Fruit fly (Drosophila melanogaster) whole organism, embryonic: Measurements from ENCODE around the gene Sec20.

Source experiments
- Awh ChIP-seq: fragments of 200-800 bp; sonication (Bioruptor generic); IDR thresholded peaks from 2 replicates; pipeline ENCODE4, ENCODE4 v1.3.6; 2022; ENCODE audit warnings: missing biosample characterization, missing genetic modification characterization
- CG10147 ChIP-seq: fragments of 200-800 bp; sonication (Bioruptor generic); optimal IDR thresholded peaks from 2 replicates; lab custom pipeline; 2019; ENCODE audit warnings: missing biosample characterization, mild to moderate bottlenecking, missing genetic modification characterization, moderate library complexity
- CG1024 ChIP-seq: fragments of 200-800 bp; sonication (Bioruptor generic); IDR thresholded peaks from 2 replicates; pipeline ENCODE4 v1.3.6; 2022; ENCODE audit warnings: missing biosample characterization, missing genetic modification characterization
- CG11723 ChIP-seq: fragments of 200-800 bp; sonication (Bioruptor generic); optimal IDR thresholded peaks from 2 replicates; lab custom pipeline; 2017; ENCODE audit warnings: missing biosample characterization, mild to moderate bottlenecking, missing genetic modification characterization
- CG12236 ChIP-seq: fragments of 200-800 bp; sonication (Bioruptor generic); optimal IDR thresholded peaks from 2 replicates; lab custom pipeline; 2016; ENCODE audit warnings: missing biosample characterization, missing genetic modification characterization
- CG12769 ChIP-seq: fragments of 200-800 bp; sonication (Bioruptor generic); optimal IDR thresholded peaks from 2 replicates; lab custom pipeline; 2019; ENCODE audit warnings: missing biosample characterization, mild to moderate bottlenecking, missing genetic modification characterization, moderate library complexity
- CG13775 ChIP-seq: fragments of 200-800 bp; sonication (Bioruptor generic); optimal IDR thresholded peaks from 3 replicates; lab custom pipeline; 2017; ENCODE audit warnings: missing biosample characterization, mild to moderate bottlenecking, missing genetic modification characterization
- CG14014 ChIP-seq: fragments of 200-800 bp; sonication (Bioruptor generic); IDR thresholded peaks from 2 replicates; pipeline ENCODE4 v1.3.6; 2022; ENCODE audit warnings: missing biosample characterization, missing genetic modification characterization
- CG1647 ChIP-seq: fragments of 200-800 bp; sonication (Bioruptor generic); optimal IDR thresholded peaks from 3 replicates; lab custom pipeline; 2016; ENCODE audit warnings: missing biosample characterization, missing genetic modification characterization
- CG18764 ChIP-seq: fragments of 200-800 bp; sonication (Bioruptor generic); optimal IDR thresholded peaks from 3 replicates; lab custom pipeline; 2016; ENCODE audit warnings: missing biosample characterization, missing genetic modification characterization
- CG2202 ChIP-seq: fragments of 200-800 bp; sonication (Bioruptor generic); optimal IDR thresholded peaks from 2 replicates; lab custom pipeline; 2018; ENCODE audit warnings: missing biosample characterization, mild to moderate bottlenecking, missing genetic modification characterization
- CG3065 ChIP-seq: fragments of 200-800 bp; sonication (Bioruptor generic); optimal IDR thresholded peaks from 2 replicates; lab custom pipeline; 2016; ENCODE audit warnings: missing biosample characterization, missing genetic modification characterization
- CG33213 ChIP-seq: fragments of 200-800 bp; sonication (Bioruptor generic); optimal IDR thresholded peaks from 3 replicates; lab custom pipeline; 2016; ENCODE audit warnings: missing biosample characterization, missing genetic modification characterization
- CG3847 ChIP-seq: fragments of 200-800 bp; sonication (Bioruptor generic); IDR thresholded peaks from 2 replicates; pipeline ENCODE4 v1.3.6; 2022; ENCODE audit warnings: missing biosample characterization, missing genetic modification characterization
- CG4424 ChIP-seq: fragments of 200-800 bp; sonication (Bioruptor generic); optimal IDR thresholded peaks from 3 replicates; lab custom pipeline; 2016; ENCODE audit warnings: missing biosample characterization, missing genetic modification characterization
- CG6175 ChIP-seq: fragments of 200-800 bp; sonication (Bioruptor generic); IDR thresholded peaks from 3 replicates; pipeline ENCODE4 v1.3.6; 2022; ENCODE audit warnings: missing biosample characterization, missing genetic modification characterization
- CG6683 ChIP-seq: fragments of 200-800 bp; sonication (Bioruptor generic); optimal IDR thresholded peaks from 2 replicates; lab custom pipeline; 2017; ENCODE audit warnings: missing biosample characterization, mild to moderate bottlenecking, missing genetic modification characterization, missing genetic modification reagents
- CG6813 ChIP-seq: fragments of 200-800 bp; sonication (Bioruptor generic); optimal IDR thresholded peaks from 2 replicates; lab custom pipeline; 2017; ENCODE audit warnings: missing biosample characterization, missing genetic modification characterization, mild to moderate bottlenecking, moderate library complexity, missing genetic modification reagents
- CG6854 ChIP-seq: fragments of 200-800 bp; sonication (Bioruptor generic); optimal IDR thresholded peaks from 3 replicates; lab custom pipeline; 2017; ENCODE audit warnings: missing biosample characterization, mild to moderate bottlenecking, missing genetic modification characterization
- CG7987 ChIP-seq: fragments of 200-800 bp; sonication (Bioruptor generic); optimal IDR thresholded peaks from 2 replicates; lab custom pipeline; 2018; ENCODE audit warnings: missing biosample characterization, mild to moderate bottlenecking, missing genetic modification characterization, moderate library complexity
- CG8388 ChIP-seq: fragments of 200-800 bp; sonication (Bioruptor generic); optimal IDR thresholded peaks from 2 replicates; lab custom pipeline; 2019; ENCODE audit warnings: missing biosample characterization, mild to moderate bottlenecking, missing genetic modification characterization, moderate library complexity
- CG9817 ChIP-seq: fragments of 200-800 bp; sonication (Bioruptor generic); optimal IDR thresholded peaks from 2 replicates; lab custom pipeline; 2018; ENCODE audit warnings: missing biosample characterization, mild to moderate bottlenecking, missing genetic modification characterization, moderate library complexity
- CG9876 ChIP-seq: fragments of 200-800 bp; sonication (Bioruptor generic); optimal IDR thresholded peaks from 2 replicates; lab custom pipeline; 2016; ENCODE audit warnings: missing biosample characterization, missing genetic modification characterization
- CG9932 ChIP-seq: fragments of 200-800 bp; sonication (Bioruptor generic); IDR thresholded peaks from 2 replicates; pipeline ENCODE4 v1.3.6; 2022; ENCODE audit warnings: missing biosample characterization, missing genetic modification characterization
- Dfd ChIP-seq, 2 experiments: fragments of >200 bp; optimal IDR thresholded peaks; 2 replicates each; lab custom pipeline; 2017; ENCODE audit warnings: missing biosample characterization in 2 of 2, missing genetic modification characterization in 2 of 2
- ERR ChIP-seq: fragments of 200-800 bp; sonication (Bioruptor generic); optimal IDR thresholded peaks from 2 replicates; lab custom pipeline; 2016; ENCODE audit warnings: missing biosample characterization, missing genetic modification characterization
- Fer2 ChIP-seq: fragments of 200-800 bp; sonication (Bioruptor generic); optimal IDR thresholded peaks from 2 replicates; lab custom pipeline; 2018; ENCODE audit warnings: missing biosample characterization, mild to moderate bottlenecking, missing genetic modification characterization, moderate library complexity
- HLH3B ChIP-seq: fragments of 200-800 bp; sonication (Bioruptor generic); IDR thresholded peaks from 2 replicates; pipeline ENCODE4 v1.3.6; 2022; ENCODE audit warnings: missing biosample characterization, missing genetic modification characterization
- HLH54F ChIP-seq: fragments of 200-800 bp; sonication (Bioruptor generic); optimal IDR thresholded peaks from 3 replicates; lab custom pipeline; 2016; ENCODE audit warnings: missing biosample characterization, missing genetic modification characterization
- Hand ChIP-seq: fragments of 200-800 bp; sonication (Bioruptor generic); optimal IDR thresholded peaks from 2 replicates; lab custom pipeline; 2017; ENCODE audit warnings: mild to moderate bottlenecking, missing biosample characterization, missing genetic modification reagents, missing genetic modification characterization
- HmgD ChIP-seq: fragments of 200-800 bp; sonication (Bioruptor generic); optimal IDR thresholded peaks from 3 replicates; lab custom pipeline; 2016; ENCODE audit warnings: missing biosample characterization, missing genetic modification characterization
- Hr39 ChIP-seq: fragments of >200 bp; optimal IDR thresholded peaks from 2 replicates; lab custom pipeline; 2017
- Mad ChIP-seq: fragments of 200-800 bp; sonication (Bioruptor generic); optimal IDR thresholded peaks from 2 replicates; lab custom pipeline; 2016; ENCODE audit warnings: missing biosample characterization, missing genetic modification characterization
- NK7.1 ChIP-seq: fragments of 200-800 bp; sonication (Bioruptor generic); optimal IDR thresholded peaks from 3 replicates; lab custom pipeline; 2016; ENCODE audit warnings: missing biosample characterization, missing genetic modification characterization
- Nf-YA ChIP-seq: fragments of 200-800 bp; sonication (Bioruptor generic); IDR thresholded peaks from 2 replicates; pipeline ENCODE4 v1.3.6; 2022; ENCODE audit warnings: missing biosample characterization, missing genetic modification characterization
- Nf-YC ChIP-seq: fragments of 200-800 bp; optimal IDR thresholded peaks from 3 replicates; lab custom pipeline; 2019; ENCODE audit warnings: missing biosample characterization, mild to moderate bottlenecking, missing genetic modification characterization, moderate library complexity
- PHDP ChIP-seq: fragments of 200-800 bp; sonication (Bioruptor generic); optimal IDR thresholded peaks from 3 replicates; lab custom pipeline; 2018; ENCODE audit warnings: missing biosample characterization, mild to moderate bottlenecking, missing genetic modification characterization, moderate library complexity
- Sox102F ChIP-seq: fragments of 200-800 bp; sonication (Bioruptor generic); optimal IDR thresholded peaks from 2 replicates; lab custom pipeline; 2018; ENCODE audit warnings: missing biosample characterization, mild to moderate bottlenecking, missing genetic modification characterization, moderate library complexity
- Xrp1 ChIP-seq: fragments of 200-800 bp; sonication (Bioruptor generic); IDR thresholded peaks from 2 replicates; pipeline ENCODE4 v1.3.6; 2022; ENCODE audit warnings: missing biosample characterization, missing genetic modification characterization
- YL-1 ChIP-seq: fragments of 200-800 bp; sonication (Bioruptor generic); optimal IDR thresholded peaks from 3 replicates; lab custom pipeline; 2017; ENCODE audit warnings: missing biosample characterization, mild to moderate bottlenecking, missing genetic modification characterization
- ase ChIP-seq: fragments of 200-800 bp; sonication (Bioruptor generic); IDR thresholded peaks from 3 replicates; pipeline ENCODE4 v1.3.6; 2022; ENCODE audit warnings: missing biosample characterization, missing genetic modification characterization
- az2 ChIP-seq: fragments of 200-800 bp; sonication (Bioruptor generic); optimal IDR thresholded peaks from 3 replicates; lab custom pipeline; 2016; ENCODE audit warnings: missing biosample characterization, missing genetic modification characterization
- bbx ChIP-seq: fragments of 200-800 bp; sonication (Bioruptor generic); IDR thresholded peaks from 2 replicates; pipeline ENCODE4 v1.3.6; 2022; ENCODE audit warnings: missing biosample characterization, missing genetic modification characterization; ENCODE audit not compliant: partially characterized antibody
- gsb ChIP-seq: fragments of 200-800 bp; sonication (Bioruptor generic); IDR thresholded peaks from 2 replicates; pipeline ENCODE4 v1.3.6; 2022; ENCODE audit warnings: missing biosample characterization, missing genetic modification characterization
- lilli ChIP-seq: fragments of 200-800 bp; sonication (Bioruptor generic); optimal IDR thresholded peaks from 3 replicates; lab custom pipeline; 2016; ENCODE audit warnings: missing biosample characterization, missing genetic modification characterization
- lmd ChIP-seq: fragments of 200-800 bp; sonication (Bioruptor generic); IDR thresholded peaks from 2 replicates; pipeline ENCODE4 v1.3.6; 2022; ENCODE audit warnings: missing biosample characterization, missing genetic modification characterization
- mirr ChIP-seq: fragments of 200-800 bp; sonication (Bioruptor generic); optimal IDR thresholded peaks from 3 replicates; lab custom pipeline; 2018; ENCODE audit warnings: missing biosample characterization, mild to moderate bottlenecking, missing genetic modification characterization
- nmo ChIP-seq: fragments of 200-800 bp; sonication (Bioruptor generic); optimal IDR thresholded peaks from 2 replicates; lab custom pipeline; 2018; ENCODE audit warnings: missing biosample characterization, mild to moderate bottlenecking, missing genetic modification characterization, moderate library complexity
- shn ChIP-seq: fragments of 200-800 bp; sonication (Bioruptor generic); optimal IDR thresholded peaks from 3 replicates; lab custom pipeline; 2016; ENCODE audit warnings: missing biosample characterization, missing genetic modification characterization
- tgo ChIP-seq: fragments of 200-800 bp; sonication (Bioruptor generic); IDR thresholded peaks from 3 replicates; pipeline ENCODE4 v1.3.6; 2022; ENCODE audit warnings: missing biosample characterization, missing genetic modification characterization
- ttk ChIP-seq: fragments of 200-800 bp; sonication (Bioruptor generic); IDR thresholded peaks from 2 replicates; pipeline ENCODE4 v2.1.2; 2022; ENCODE audit warnings: missing biosample characterization, missing genetic modification characterization
- tup ChIP-seq: fragments of 200-800 bp; sonication (Bioruptor generic); optimal IDR thresholded peaks from 2 replicates; lab custom pipeline; 2016; ENCODE audit warnings: missing biosample characterization, mild to moderate bottlenecking, missing genetic modification characterization, moderate library complexity

The Sec20 gene

dm6 chr3R:5791497-5791896, 32.8 kb downstream of the Sec20 start, which contains the start of gene Hpf1 (continued):
- TF ChIP-seq CG9817 = peak; percentile 98
- peak; percentile 98 for TF ChIP-seq CG9932 (GFP tag; lab: Robert Waterston, UW)
- TF ChIP-seq CG33213 (GFP tag; lab: Kevin White, UChicago) = peak; percentile 98
- peak; percentile 99 for TF ChIP-seq mirr
- TF ChIP-seq Hr39 (lab: Kevin White, UChicago) = no peak
- TF ChIP-seq ERR (GFP tag; lab: Kevin White, UChicago) = peak; percentile 97
- peak; percentile 96 for TF ChIP-seq Hand (GFP tag; lab: Kevin White, UChicago)
- peak in 1 of 2 experiments; percentile 19 for TF ChIP-seq Dfd (GFP tag; optimal IDR thresholded peaks at IDR 0.05; lab: Kevin White, UChicago)
- TF ChIP-seq CG1024 (GFP tag; lab: Robert Waterston, UW) = peak; percentile 89
- peak; percentile 99 for TF ChIP-seq Xrp1
- TF ChIP-seq HLH3B = peak; percentile 97
- TF ChIP-seq CG6854 (GFP tag; lab: Kevin White, UChicago) = peak; percentile 97
- TF ChIP-seq CG11723 (GFP tag; lab: Kevin White, UChicago) = peak; percentile 95
- peak; percentile 92 for TF ChIP-seq YL-1 (GFP tag; lab: Kevin White, UChicago)
- peak; percentile 90 for TF ChIP-seq Nf-YC (tag; lab: Kevin White, UChicago)
- TF ChIP-seq CG6813 = peak; percentile 96
- TF ChIP-seq Fer2 (tag; lab: Kevin White, UChicago) = peak; percentile 98
- peak; percentile 96 for TF ChIP-seq tup (GFP tag; lab: Kevin White, UChicago)
- peak; percentile 98 for TF ChIP-seq CG13775 (GFP tag; lab: Kevin White, UChicago)
- TF ChIP-seq CG4424 = peak; percentile 98
- peak; percentile 96 for TF ChIP-seq CG8388 (GFP tag; lab: Kevin White, UChicago)
- TF ChIP-seq CG18764 (GFP tag; lab: Kevin White, UChicago) = peak; percentile 97
- TF ChIP-seq Mad = peak; percentile 98
- peak; percentile 98 for TF ChIP-seq CG12236 (GFP tag; lab: Kevin White, UChicago)
- TF ChIP-seq shn (GFP tag; lab: Kevin White, UChicago) = peak; percentile 99
- peak; percentile 96 for TF ChIP-seq CG2202 (tag; lab: Kevin White, UChicago)
- peak; percentile 94 for TF ChIP-seq Awh (GFP tag; lab: Robert Waterston, UW)
- peak; percentile 94 for TF ChIP-seq ttk (GFP tag; lab: Robert Waterston, UW)
- TF ChIP-seq NK7.1 (GFP tag; lab: Kevin White, UChicago) = peak; percentile 97
- TF ChIP-seq CG7987 (GFP tag; lab: Kevin White, UChicago) = peak; percentile 95
- TF ChIP-seq Sox102F (GFP tag; lab: Kevin White, UChicago) = peak; percentile 99
- peak; percentile 98 for TF ChIP-seq CG14014 (GFP tag; lab: Robert Waterston, UW)
- TF ChIP-seq CG12769 (tag; lab: Kevin White, UChicago) = peak; percentile 99
- TF ChIP-seq CG3065 = peak; percentile 98
- TF ChIP-seq CG6683 (GFP tag; lab: Kevin White, UChicago) = peak; percentile 93
- TF ChIP-seq CG10147 (GFP tag; lab: Kevin White, UChicago) = peak; percentile 98
- TF ChIP-seq lmd (GFP tag; lab: Robert Waterston, UW) = peak; percentile 98
- peak; percentile 98 for TF ChIP-seq CG3847 (GFP tag; lab: Robert Waterston, UW)
- TF ChIP-seq CG9876 (GFP tag; lab: Kevin White, UChicago) = peak; percentile 97
- TF ChIP-seq nmo (GFP tag; lab: Kevin White, UChicago) = peak; percentile 98
- peak; percentile 99 for TF ChIP-seq PHDP (tag; lab: Kevin White, UChicago)
- TF ChIP-seq CG6175 = peak; percentile 94
- TF ChIP-seq CG1647 (GFP tag; lab: Kevin White, UChicago) = peak; percentile 98
- TF ChIP-seq az2 (GFP tag; lab: Kevin White, UChicago) = peak; percentile 99
- peak; percentile 99 for TF ChIP-seq lilli (GFP tag; lab: Kevin White, UChicago)
- TF ChIP-seq Nf-YA = peak; percentile 93
- peak; percentile 99 for TF ChIP-seq HLH54F (GFP tag; lab: Kevin White, UChicago)
- peak; percentile 98 for TF ChIP-seq HmgD
- no peak for TF ChIP-seq bbx (GFP tag; lab: Robert Waterston, UW)
- TF ChIP-seq ase (GFP tag; lab: Robert Waterston, UW) = peak; percentile 97
- TF ChIP-seq tgo = peak; percentile 98
- peak; percentile 96 for TF ChIP-seq gsb (GFP tag; lab: Robert Waterston, UW)
